Worm (Caenorhabditis elegans) whole organism, dauer: ENCODE measurements around the gene dnj-25.

Experiments
- unc-62 ChIP-seq: sonication (generic microtip); optimal IDR thresholded peaks from 2 replicates; lab custom pipeline; 2017; ENCODE audit warnings: missing biosample characterization, missing genetic modification reagents, missing genetic modification characterization

Gene dnj-25

DNA sequence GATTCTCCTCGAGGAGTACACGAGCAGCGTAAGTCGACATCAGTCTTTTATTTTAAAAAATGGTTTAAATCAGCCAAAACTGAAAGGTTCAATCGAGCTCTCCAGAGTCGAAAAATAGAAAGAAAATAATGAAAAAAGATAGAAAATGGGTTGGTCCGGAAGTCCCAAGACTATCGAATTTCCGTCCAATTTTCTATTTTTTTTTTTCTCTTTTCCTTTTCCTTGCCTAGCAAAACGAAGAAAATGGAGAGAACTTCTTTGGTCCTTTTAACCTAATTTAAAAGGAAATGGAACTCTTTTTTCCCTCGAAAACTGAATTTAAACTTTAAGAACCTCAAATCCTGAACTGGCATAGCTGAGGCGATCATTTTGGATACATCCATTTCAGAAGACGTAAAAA is 4.8 kb downstream of the dnj-25 start:
- no peak for TF ChIP-seq unc-62

ce11 chrV:20734658-20735057 is 9.5 kb downstream of the dnj-25 start, which contains the start of gene srxa-6:
Gene srxa-6, plus strand, starts transcription at chrV:20734958.
- no peak for TF ChIP-seq unc-62

DNA sequence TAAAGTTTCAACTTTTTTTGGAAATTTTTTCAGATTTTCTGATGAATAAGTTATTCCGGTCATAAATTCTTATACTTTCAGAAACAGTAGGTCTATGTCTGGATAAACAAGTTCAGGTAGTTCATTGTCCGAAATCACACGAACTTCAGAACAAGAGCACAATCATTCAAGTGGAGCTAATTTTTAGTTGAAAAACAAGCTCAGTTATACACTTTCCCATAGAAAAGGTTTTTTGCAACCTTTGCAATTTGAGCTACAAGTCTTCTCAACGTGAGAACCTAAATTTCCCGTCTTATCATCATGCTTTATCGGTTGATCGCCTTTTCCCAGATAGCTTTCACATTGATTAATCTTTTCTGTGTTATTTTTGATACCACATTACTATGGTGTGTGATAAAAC is 12.4 kb downstream of the dnj-25 start, which contains the start of gene srxa-1:
TSS of gene srxa-1 (plus strand) at position 301 of the 400 bp plus-strand sequence.
- no peak for TF ChIP-seq unc-62

DNA sequence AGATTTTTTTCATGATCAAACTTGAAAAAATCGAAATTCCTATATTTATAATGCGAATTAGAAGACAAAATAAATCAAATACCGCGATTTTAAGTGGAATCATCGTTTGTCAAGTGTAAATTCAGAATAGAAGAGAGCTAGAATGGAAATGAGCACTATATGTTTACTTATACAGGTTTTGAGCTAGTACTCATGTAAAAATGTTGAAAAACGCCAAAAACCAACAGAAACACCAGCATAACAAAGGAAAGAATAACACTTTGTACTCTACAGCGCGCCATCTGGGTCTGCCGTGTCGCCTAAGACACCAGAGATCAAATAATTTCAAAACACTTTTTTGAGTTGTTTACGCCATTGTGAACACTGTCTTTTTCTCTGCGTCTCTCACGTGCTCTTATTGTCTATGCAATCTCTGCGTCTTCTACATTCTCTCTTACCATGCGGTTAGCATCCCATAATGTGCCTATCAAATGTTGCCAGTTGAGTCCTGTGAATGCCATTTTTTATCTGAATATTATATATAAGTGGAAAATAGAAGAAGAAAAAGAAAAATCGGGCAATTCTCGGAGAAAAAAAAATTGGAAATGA is 15.3 kb downstream of the dnj-25 start, which contains the start of gene ipla-3:
TSS of gene ipla-3 (minus strand) at position 510 of the 588 bp plus-strand sequence.
- TF ChIP-seq unc-62: no peak

ce11 chrV:20727458-20727857 is 16.7 kb downstream of the dnj-25 start:
- TF ChIP-seq unc-62: no peak

DNA sequence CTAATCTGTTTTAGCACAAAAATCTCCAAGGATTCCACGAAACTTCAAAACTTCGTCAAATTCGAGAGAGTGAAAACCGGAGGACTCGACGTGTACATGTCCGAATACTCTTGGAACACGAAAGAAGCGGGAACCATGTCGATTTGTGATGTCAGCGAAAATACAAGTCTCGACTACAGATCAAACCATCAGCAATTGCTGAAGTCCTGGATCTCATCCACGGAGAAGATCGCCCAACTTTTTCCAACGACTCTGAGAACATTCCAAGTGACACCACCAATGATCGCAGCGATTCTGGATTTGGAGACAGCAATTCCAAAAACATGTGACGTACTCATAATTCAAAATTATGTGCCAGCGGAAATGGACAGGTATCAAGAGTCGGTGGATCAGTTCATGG is 21.7 kb downstream of the dnj-25 start:
- no peak for TF ChIP-seq unc-62

- no peak for TF ChIP-seq unc-62
These were observed 22.2 kb downstream of the dnj-25 start, which contains the start of gene Y44A6C.2 for ce11 chrV:20721934-20722333. Gene Y44A6C.2, plus strand, starts transcription at chrV:20722234.

- TF ChIP-seq unc-62: no peak
These were observed 27.2 kb downstream of the dnj-25 start for ce11 chrV:20716830-20717441.

- no peak for TF ChIP-seq unc-62
These were observed 27.9 kb downstream of the dnj-25 start for ce11 chrV:20716267-20716666.

DNA sequence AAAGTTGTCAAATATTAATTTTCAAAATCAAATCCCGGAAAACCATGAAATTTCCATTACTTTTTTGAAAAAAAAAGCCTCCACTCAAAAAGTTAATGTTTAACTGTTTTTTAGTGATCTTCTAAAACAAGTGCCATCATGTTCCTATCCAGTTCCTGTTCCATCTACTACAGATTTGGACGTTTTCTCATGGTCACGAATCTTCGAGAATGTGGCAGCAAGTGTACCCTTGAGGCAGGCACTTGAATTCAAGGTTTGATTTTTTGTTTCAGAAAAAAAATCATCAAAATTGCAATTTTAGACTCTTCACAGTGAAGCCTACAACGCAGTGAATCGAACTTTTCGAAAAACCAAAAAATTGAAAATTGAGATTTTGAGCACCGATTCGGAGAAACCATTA is 29.6 kb downstream of the dnj-25 start:
- no peak for TF ChIP-seq unc-62

DNA sequence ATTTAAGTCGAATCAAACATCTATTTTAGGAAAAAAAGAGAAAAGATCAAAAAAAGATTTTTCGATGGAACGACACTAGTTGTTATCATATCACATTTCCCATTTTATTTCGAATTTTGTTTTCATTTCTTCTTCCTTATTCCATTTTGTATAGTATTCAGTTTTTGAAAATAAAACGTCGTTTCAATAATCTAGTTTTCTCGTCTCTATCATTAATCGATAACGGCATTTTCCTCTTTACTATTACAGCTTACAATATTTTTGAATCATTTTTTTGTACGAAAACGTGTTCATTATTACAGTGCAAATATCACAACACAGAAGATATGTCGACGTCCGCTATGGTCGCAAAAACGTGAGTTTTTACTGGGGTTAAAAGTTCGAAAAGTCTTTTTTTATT is 30.5 kb downstream of the dnj-25 start, which contains the start of gene Y44A6C.1:
TSS of gene Y44A6C.1 (plus strand) at position 301 of the 400 bp plus-strand sequence.
- no peak for TF ChIP-seq unc-62

ce11 chrV:20712994-20713326 is 31.2 kb downstream of the dnj-25 start:
- no peak for TF ChIP-seq unc-62

- no peak for TF ChIP-seq unc-62
These were observed 31.7 kb downstream of the dnj-25 start for ce11 chrV:20712318-20712993.

DNA sequence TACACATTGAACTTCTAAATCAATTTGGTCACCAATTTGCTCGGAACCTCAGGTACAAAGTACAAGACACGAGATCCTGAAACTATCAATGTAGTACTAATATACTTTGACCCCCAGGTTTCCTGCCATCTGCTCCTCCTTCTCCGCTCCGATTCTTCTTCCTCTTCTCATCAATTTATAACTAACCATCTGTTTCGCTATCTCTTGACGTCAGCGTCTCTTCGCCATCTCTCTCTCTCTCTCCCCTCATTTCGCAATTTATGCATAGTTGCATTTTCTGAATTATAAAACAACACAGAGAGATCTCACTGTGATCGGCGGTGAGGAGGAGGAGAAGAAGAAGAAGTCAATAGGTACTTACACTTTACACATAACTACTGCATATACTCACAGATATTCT is 32.4 kb downstream of the dnj-25 start:
- no peak for TF ChIP-seq unc-62

ce11 chrV:20710642-20711041 is 33.5 kb downstream of the dnj-25 start:
- no peak for TF ChIP-seq unc-62

DNA sequence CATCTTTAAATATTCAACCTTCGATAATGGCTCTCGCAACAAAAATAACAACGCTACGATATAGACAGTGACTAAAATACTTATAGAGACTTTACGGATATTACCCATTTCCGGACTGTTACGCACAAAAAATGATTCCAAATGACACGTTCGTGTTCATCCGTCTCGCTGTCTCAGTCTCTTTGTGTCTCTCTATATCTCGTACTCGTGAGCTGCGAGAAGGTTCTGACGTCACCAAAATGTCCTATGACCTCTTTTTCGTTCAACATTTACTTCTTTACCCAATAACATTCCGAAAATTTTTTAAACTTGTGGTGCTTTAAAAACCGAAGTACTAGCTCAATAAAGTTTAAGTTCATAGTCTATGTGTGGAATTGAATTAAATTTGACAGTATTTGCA is 34.0 kb downstream of the dnj-25 start:
- no peak for TF ChIP-seq unc-62

- no peak for TF ChIP-seq unc-62
These were observed 40.1 kb downstream of the dnj-25 start, which contains the start of the genes F53F8.5 and F53F8.6 for ce11 chrV:20703998-20704572. Gene F53F8.5, minus strand, starts transcription at chrV:20704049. Gene F53F8.6, plus strand, starts transcription at chrV:20704227.
